Fruit fly (Drosophila melanogaster): ENCODE measurements around the gene CG46468.

CG46468 gene

dm6 chr2L:9525719-9526118 is 39.5 kb downstream of the CG46468 start (continued):
- TF ChIP-seq tll (GFP tag; optimal IDR thresholded peaks at IDR 0.05) (peak in 1 of 2 experiments; percentile 73), dmrt11E (tag; optimal IDR thresholded peaks at IDR 0.05) (peak; percentile 85), Hr51 (GFP tag; optimal IDR thresholded peaks at IDR 0.05) (peak; percentile 41 to 90), Spps (tag; optimal IDR thresholded peaks at IDR 0.05) (peak; percentile 87), cg (GFP tag; optimal IDR thresholded peaks at IDR 0.05) (peak; percentile 10), Opbp (GFP tag; IDR thresholded peaks at IDR 0.05; ENCODE audit: partially characterized antibody) (no peak), CG11723 (GFP tag; optimal IDR thresholded peaks at IDR 0.05) (peak; percentile 86), Atf-2 (GFP tag; optimal IDR thresholded peaks at IDR 0.05) (peak; percentile 76), Poxn (GFP tag; IDR thresholded peaks at IDR 0.05) (no peak), Deaf1 (tag; optimal IDR thresholded peaks at IDR 0.05) (peak; percentile 42), Ada2b (GFP tag; IDR thresholded peaks at IDR 0.05) (peak; percentile 36; the same call in 1 of the 2 replicates), pan (optimal IDR thresholded peaks at IDR 0.05) (no peak), pan (GFP tag; optimal IDR thresholded peaks at IDR 0.05 in 1 of 2, IDR thresholded peaks at IDR 0.05 in 1 of 2) (peak in 1 of 2 experiments; percentile 88), dan (GFP tag; IDR thresholded peaks at IDR 0.05) (no peak), Ets65A (GFP tag) (no peak), CG6813 (GFP tag; optimal IDR thresholded peaks at IDR 0.05) (peak; percentile 98), en (GFP tag; optimal IDR thresholded peaks at IDR 0.05) (peak; percentile 83), CG6175 (GFP tag; IDR thresholded peaks at IDR 0.05) (peak; percentile 60; the same call in 1 of the 3 replicates), inv (GFP tag; IDR thresholded peaks at IDR 0.05; ENCODE audit: partially characterized antibody) (no peak), CG8281 (tag; optimal IDR thresholded peaks at IDR 0.05) (peak; percentile 84), CG3281 (GFP tag; optimal IDR thresholded peaks at IDR 0.05) (peak; percentile 87), lov (optimal IDR thresholded peaks at IDR 0.05) (no peak), lov (GFP tag; IDR thresholded peaks at IDR 0.05) (peak; percentile 81; the same call in 2 of the 3 replicates), Kr (GFP tag; optimal IDR thresholded peaks at IDR 0.05) (peak; percentile 82), pros (GFP tag; optimal IDR thresholded peaks at IDR 0.05) (peak; percentile 37), lbe (GFP tag; optimal IDR thresholded peaks at IDR 0.05) (no peak), CG2202 (tag; optimal IDR thresholded peaks at IDR 0.05) (peak; percentile 95), pb (GFP tag; optimal IDR thresholded peaks at IDR 0.05) (peak; percentile 62), CG18599 (GFP tag; optimal IDR thresholded peaks at IDR 0.05) (peak; percentile 94), CG10209 (GFP tag; optimal IDR thresholded peaks at IDR 0.05) (peak; percentile 94), Usf (GFP tag; optimal IDR thresholded peaks at IDR 0.05) (peak; percentile 38), luna (GFP tag; optimal IDR thresholded peaks at IDR 0.05) (peak; percentile 71), CG17359 (tag; optimal IDR thresholded peaks at IDR 0.05) (peak; percentile 89), CG3163 (GFP tag; optimal IDR thresholded peaks at IDR 0.05) (peak; percentile 78), Oli (tag; optimal IDR thresholded peaks at IDR 0.05) (peak; percentile 30), Sin3A (optimal IDR thresholded peaks at IDR 0.05) (no peak), TFAM (GFP tag; optimal IDR thresholded peaks at IDR 0.05) (peak; percentile 83), ac (GFP tag; optimal IDR thresholded peaks at IDR 0.05) (peak; percentile 85), btn (GFP tag; optimal IDR thresholded peaks at IDR 0.05) (peak; percentile 91), CG1603 (tag; optimal IDR thresholded peaks at IDR 0.05) (peak; percentile 91), MESR4 (GFP tag; optimal IDR thresholded peaks at IDR 0.05) (peak; percentile 47), Doc2 (GFP tag; IDR thresholded peaks at IDR 0.05) (no peak), otp (GFP tag; IDR thresholded peaks at IDR 0.05) (peak; percentile 93), CG2875 (GFP tag; optimal IDR thresholded peaks at IDR 0.05) (peak; percentile 96), h (optimal IDR thresholded peaks at IDR 0.05) (no peak), Hsf (GFP tag; optimal IDR thresholded peaks at IDR 0.05) (peak; percentile 66), CG12942 (GFP tag; optimal IDR thresholded peaks at IDR 0.05) (peak; percentile 89), Meics (GFP tag; optimal IDR thresholded peaks at IDR 0.05) (peak; percentile 88), Bteb2 (GFP tag; optimal IDR thresholded peaks at IDR 0.05) (peak; percentile 77), CG7372 (GFP tag; IDR thresholded peaks at IDR 0.05) (peak; percentile 79), CG10543 (GFP tag; optimal IDR thresholded peaks at IDR 0.05) (peak; percentile 98)
